Fruit fly (Drosophila melanogaster) ovary, adult (tissue): ENCODE data around the gene CG31550.

Experiments used
- CG17801 ChIP-seq: fragments of 200-800 bp; optimal IDR thresholded peaks from 2 replicates; lab custom pipeline; 2019; ENCODE audit warnings: missing biosample characterization, mild to moderate bottlenecking, missing genetic modification characterization, moderate library complexity; ENCODE audit not compliant: partially characterized antibody

Gene CG31550

dm6 chr3R:5485295-5485718 lies at the start of gene CG31550:
Gene CG31550 (plus strand): TSS chr3R:5485543.
- TF ChIP-seq CG17801 (GFP tag; lab: Kevin White, UChicago), result peak; percentile 64

DNA sequence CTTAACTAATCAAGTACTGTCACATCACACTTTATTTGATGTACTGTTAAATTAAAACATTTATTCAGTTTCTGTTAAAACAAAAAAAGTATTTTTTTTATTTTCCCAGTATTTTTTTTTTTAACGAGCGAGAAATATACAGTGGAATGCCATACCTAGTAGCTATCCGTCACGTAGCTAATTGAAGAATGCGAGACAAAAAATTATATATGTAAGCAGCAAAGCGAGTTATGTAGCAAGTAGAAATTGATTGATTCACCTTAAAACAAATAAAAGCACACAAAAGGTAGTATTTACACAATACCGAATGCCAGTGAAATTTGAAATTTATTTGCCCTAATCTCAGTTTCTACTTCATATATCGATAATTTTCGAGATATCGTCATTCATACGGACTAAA lies 46.6 kb upstream of the CG31550 start:
- no peak for TF ChIP-seq CG17801 (GFP tag; lab: Kevin White, UChicago)

DNA sequence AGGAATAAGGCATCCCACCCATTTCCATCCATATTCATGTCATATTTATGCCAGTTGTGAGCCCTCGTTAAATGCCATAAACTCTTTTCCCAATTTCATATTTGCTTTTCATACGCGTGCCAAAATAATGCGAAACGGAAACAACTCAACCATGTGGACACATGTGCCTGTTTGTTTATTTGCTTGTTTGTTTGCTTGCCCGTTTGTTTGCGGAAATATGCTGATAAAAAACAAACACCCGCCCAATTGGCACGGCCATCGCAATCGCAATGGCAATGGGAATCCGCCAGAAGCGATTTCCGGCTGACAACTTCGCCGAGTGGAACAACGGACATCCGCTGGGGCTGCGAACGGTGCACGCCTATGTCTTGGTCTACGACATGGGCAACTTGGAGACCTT lies 31.0 kb upstream of the CG31550 start:
- no peak for TF ChIP-seq CG17801 (GFP tag; lab: Kevin White, UChicago)

dm6 chr3R:5458627-5459026 lies 26.7 kb upstream of the CG31550 start:
- no peak for TF ChIP-seq CG17801 (GFP tag; lab: Kevin White, UChicago)

- no peak for TF ChIP-seq CG17801 (GFP tag; lab: Kevin White, UChicago)
Observed at dm6 chr3R:5463199-5463949, 22.0 kb upstream of the CG31550 start.

- TF ChIP-seq CG17801 (GFP tag; lab: Kevin White, UChicago), result peak; percentile 21
Observed at dm6 chr3R:5464481-5464880, 20.9 kb upstream of the CG31550 start, which contains the start of gene PEK. Gene PEK (minus strand): TSS chr3R:5464753.

- peak; percentile 84 for TF ChIP-seq CG17801 (GFP tag; lab: Kevin White, UChicago)
Observed at dm6 chr3R:5466875-5467274, 18.5 kb upstream of the CG31550 start, which contains the start of gene RpL35A. Gene RpL35A (minus strand): TSS chr3R:5467101.

- no peak for TF ChIP-seq CG17801 (GFP tag; lab: Kevin White, UChicago)
Observed at dm6 chr3R:5467619-5468018, 17.7 kb upstream of the CG31550 start, which contains the start of gene POLDIP2. Gene POLDIP2 (plus strand): TSS chr3R:5467778.

- peak; percentile 45 for TF ChIP-seq CG17801 (GFP tag; lab: Kevin White, UChicago)
Observed at dm6 chr3R:5470586-5471283, 14.6 kb upstream of the CG31550 start, which contains the start of the genes mRpL44 and Snr1. Gene mRpL44 (minus strand): TSS chr3R:5470636. Gene Snr1 (plus strand): TSS chr3R:5470926.

- TF ChIP-seq CG17801 (GFP tag; lab: Kevin White, UChicago), result no peak
Observed at dm6 chr3R:5474551-5474950, 10.8 kb upstream of the CG31550 start, which contains the start of the genes CG45100, HDAC3 and Hcs. Gene CG45100 (minus strand): TSS chr3R:5474600. Gene HDAC3 (minus strand): TSS chr3R:5474600. Gene Hcs (plus strand): TSS chr3R:5474899.

dm6 chr3R:5482790-5483189 lies 2.6 kb upstream of the CG31550 start:
- no peak for TF ChIP-seq CG17801 (GFP tag; lab: Kevin White, UChicago)

DNA sequence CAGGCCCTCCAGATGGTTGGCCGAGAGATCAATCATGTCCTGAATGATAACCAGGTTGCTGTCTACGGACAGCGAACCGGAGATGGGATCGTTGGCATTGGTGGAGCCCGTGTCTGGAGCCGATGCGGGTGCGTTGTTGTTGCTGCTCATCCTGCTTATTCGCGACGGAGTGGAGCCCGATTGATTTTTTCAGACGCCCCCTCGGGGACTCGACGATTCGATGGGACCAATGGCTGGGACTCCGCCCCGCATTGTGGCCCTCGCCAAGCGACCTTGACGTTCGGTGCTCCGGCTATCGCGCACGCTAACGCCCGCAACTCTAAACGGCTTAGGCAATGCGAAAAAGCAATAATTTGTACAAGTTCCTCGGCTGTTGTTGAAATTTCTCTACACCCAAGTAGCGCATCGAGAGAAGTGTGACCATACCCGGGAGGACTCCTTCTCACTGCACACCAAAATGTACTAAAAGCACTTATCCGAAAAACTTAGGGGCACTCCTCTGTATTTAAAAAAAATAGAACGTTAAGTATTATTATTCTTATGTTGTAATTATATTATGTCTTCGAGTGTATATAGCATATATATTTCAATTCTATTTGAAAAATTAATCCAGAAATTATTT lies 1.7 kb upstream of the CG31550 start, which contains the start of gene ksr:
ksr (minus strand) TSS at position 419 of the 622 bp plus-strand sequence.
- TF ChIP-seq CG17801 (GFP tag; lab: Kevin White, UChicago), result peak; percentile 11

- no peak for TF ChIP-seq CG17801 (GFP tag; lab: Kevin White, UChicago)
Observed at dm6 chr3R:5497600-5497999, 12.3 kb downstream of the CG31550 start.

dm6 chr3R:5502646-5503045 lies 17.3 kb downstream of the CG31550 start, which contains the start of gene NKCC:
Gene NKCC (minus strand): TSS chr3R:5502702.
- no peak for TF ChIP-seq CG17801 (GFP tag; lab: Kevin White, UChicago)
